Worm (Caenorhabditis elegans) whole organism, L2 larva: ENCODE data around the gene B0563.9.
"Not testable (repeated sequence)": the region's sequence is repeated elsewhere in the genome, so short reads cannot be mapped to it uniquely, and the experiment has no call there.

Source experiments
- R02D3.7 ChIP-seq: fragments of 150-350 bp; optimal IDR thresholded peaks from 2 replicates; lab custom pipeline; 2014; ENCODE audit warnings: missing biosample characterization, missing genetic modification characterization
- ceh-16 ChIP-seq: fragments of 150-350 bp; optimal IDR thresholded peaks from 2 replicates; lab custom pipeline; 2014; ENCODE audit warnings: missing biosample characterization, missing genetic modification characterization
- egl-27 ChIP-seq: sonication (generic microtip); optimal IDR thresholded peaks from 3 replicates; lab custom pipeline; 2017; ENCODE audit warnings: missing biosample characterization, missing genetic modification reagents, missing genetic modification characterization
- lin-13 ChIP-seq: fragments of 150-350 bp; optimal IDR thresholded peaks from 2 replicates; lab custom pipeline; 2014; ENCODE audit warnings: missing biosample characterization, missing genetic modification reagents, missing genetic modification characterization
- nhr-12 ChIP-seq: fragments of 150-350 bp; optimal IDR thresholded peaks from 2 replicates; lab custom pipeline; 2014; ENCODE audit warnings: missing biosample characterization, missing genetic modification characterization
- nhr-6 ChIP-seq: fragments of 150-350 bp; optimal IDR thresholded peaks from 2 replicates; lab custom pipeline; 2014; ENCODE audit warnings: missing biosample characterization, missing genetic modification characterization
- sma-3 ChIP-seq: sonication (generic microtip); optimal IDR thresholded peaks from 2 replicates; lab custom pipeline; 2016; ENCODE audit warnings: missing genetic modification reagents, missing genetic modification characterization, missing compliant biosample characterization
- zag-1 ChIP-seq: fragments of 150-350 bp; optimal IDR thresholded peaks from 2 replicates; lab custom pipeline; 2014; ENCODE audit warnings: missing biosample characterization, missing genetic modification characterization
- ztf-4 ChIP-seq: fragments of 150-350 bp; optimal IDR thresholded peaks from 2 replicates; lab custom pipeline; 2014; ENCODE audit warnings: missing biosample characterization, missing genetic modification characterization

ce11 chrX:9118741-9119140 is 49.6 kb upstream of the B0563.9 start:
- TF ChIP-seq R02D3.7 (tag; lab: Kevin White, UChicago); nhr-12 (tag; lab: Kevin White, UChicago); ceh-16 (tag; lab: Kevin White, UChicago); zag-1 (tag; lab: Kevin White, UChicago); nhr-6 (tag; lab: Kevin White, UChicago); ztf-4 (tag; lab: Kevin White, UChicago); lin-13 (GFP tag; lab: Kevin White, UChicago); egl-27; sma-3: not testable (repeated sequence)
